Fruit fly (Drosophila melanogaster): ENCODE results near the gene CG3223.

DNA sequence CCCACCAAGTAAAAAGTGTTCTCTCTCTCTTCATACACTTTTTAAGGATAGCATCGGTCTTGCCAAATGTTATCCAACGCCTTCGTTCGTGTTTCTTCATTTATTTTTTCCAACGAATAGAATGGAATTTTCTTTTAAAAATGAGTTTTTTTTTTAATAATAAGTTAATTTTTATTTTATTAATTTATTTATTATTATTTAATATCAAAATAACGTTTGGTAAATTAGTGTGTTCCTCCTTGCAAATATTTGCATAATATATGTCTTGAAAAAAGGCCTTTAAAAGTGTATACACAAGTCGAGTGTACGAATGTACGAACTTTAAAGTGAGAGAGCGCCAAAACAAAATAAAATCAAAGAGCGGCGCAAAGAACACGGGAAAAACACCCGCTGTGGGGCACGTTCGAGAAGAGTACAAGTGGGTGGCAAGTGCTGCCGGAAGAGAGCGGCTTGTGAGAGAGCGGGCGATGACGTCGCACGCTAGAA lies 18.0 kb downstream of the CG3223 start:
- TF ChIP-seq CG4496 (GFP tag; IDR thresholded peaks at IDR 0.05), result peak; percentile 43; the same call in 1 of the 3 replicates
- TF ChIP-seq CG12605 (GFP tag; IDR thresholded peaks at IDR 0.05), result peak; percentile 62
- peak; percentile 85 for TF ChIP-seq CG34367 (tag; optimal IDR thresholded peaks at IDR 0.05)

Data from whole organism, pupa.